Worm (Caenorhabditis elegans) whole organism, late embryonic: ENCODE measurements around the gene mog-5.
A peak's percentile ranks its signal among the peaks of the same experiment; 100 is the strongest.

ENCODE experiments used
- C38D4.7 ChIP-seq: fragments of 200-800 bp; sonication (Bioruptor generic); optimal IDR thresholded peaks from 2 replicates; lab custom pipeline; 2018; ENCODE audit warnings: mild to moderate bottlenecking, missing genetic modification characterization, moderate library complexity, missing compliant biosample characterization
- K09A11.1 ChIP-seq: sonication (generic microtip); optimal IDR thresholded peaks from 2 replicates; lab custom pipeline; 2017; ENCODE audit warnings: antibody characterized with exemption, mild to moderate bottlenecking, missing genetic modification characterization, missing compliant biosample characterization; ENCODE audit not compliant: insufficient read depth
- Y22D7AL.16 ChIP-seq: sonication (generic microtip); optimal IDR thresholded peaks from 2 replicates; lab custom pipeline; 2016; ENCODE audit warnings: missing genetic modification characterization, missing compliant biosample characterization
- ama-1 ChIP-seq: fragments of 150-350 bp; optimal IDR thresholded peaks from 2 replicates; lab custom pipeline; 2014
- ceh-19 ChIP-seq: fragments of 200-800 bp; sonication (Bioruptor generic); optimal IDR thresholded peaks from 2 replicates; lab custom pipeline; 2018; ENCODE audit warnings: mild to moderate bottlenecking, missing genetic modification characterization, missing compliant biosample characterization
- ceh-31 ChIP-seq: sonication (generic microtip); optimal IDR thresholded peaks from 2 replicates; lab custom pipeline; 2016; ENCODE audit warnings: missing genetic modification characterization, missing compliant biosample characterization
- ceh-34 ChIP-seq: sonication (generic microtip); optimal IDR thresholded peaks from 2 replicates; lab custom pipeline; 2016; ENCODE audit warnings: mild to moderate bottlenecking, missing genetic modification characterization, missing compliant biosample characterization
- ceh-45 ChIP-seq: fragments of 200-800 bp; sonication (Bioruptor generic); IDR thresholded peaks from 2 replicates; pipeline ENCODE4 v1.3.6; 2022; ENCODE audit warnings: missing genetic modification reagents, missing genetic modification characterization, missing compliant biosample characterization
- ceh-6 ChIP-seq: fragments of 200-800 bp; sonication (Bioruptor generic); optimal IDR thresholded peaks from 2 replicates; lab custom pipeline; 2018; ENCODE audit warnings: mild to moderate bottlenecking, missing genetic modification characterization, missing compliant biosample characterization
- che-1 ChIP-seq: sonication (generic microtip); optimal IDR thresholded peaks from 2 replicates; lab custom pipeline; 2016; ENCODE audit warnings: mild to moderate bottlenecking, missing genetic modification characterization, missing compliant biosample characterization
- dve-1 ChIP-seq: sonication (generic microtip); optimal IDR thresholded peaks from 2 replicates; lab custom pipeline; 2017; ENCODE audit warnings: antibody characterized with exemption, mild to moderate bottlenecking, missing genetic modification characterization, missing compliant biosample characterization
- elt-2 ChIP-seq: sonication (generic microtip); optimal IDR thresholded peaks from 2 replicates; lab custom pipeline; 2016; ENCODE audit warnings: missing genetic modification reagents, missing genetic modification characterization, missing compliant biosample characterization
- elt-4 ChIP-seq: sonication (generic microtip); optimal IDR thresholded peaks from 2 replicates; lab custom pipeline; 2016; ENCODE audit warnings: missing genetic modification characterization, missing compliant biosample characterization
- ets-4 ChIP-seq: sonication (generic microtip); optimal IDR thresholded peaks from 2 replicates; lab custom pipeline; 2016; ENCODE audit warnings: missing genetic modification characterization, missing compliant biosample characterization
- eyg-1 ChIP-seq: sonication (generic microtip); optimal IDR thresholded peaks from 2 replicates; lab custom pipeline; 2016; ENCODE audit warnings: missing genotype, missing genetic modification characterization, missing compliant biosample characterization
- fkh-10 ChIP-seq: fragments of 150-350 bp; optimal IDR thresholded peaks from 2 replicates; lab custom pipeline; 2014; ENCODE audit warnings: missing biosample characterization, missing genetic modification reagents, missing genetic modification characterization
- fkh-6 ChIP-seq: sonication (generic microtip); optimal IDR thresholded peaks from 2 replicates; lab custom pipeline; 2016; ENCODE audit warnings: missing genetic modification characterization, missing compliant biosample characterization
- gmeb-2 ChIP-seq: sonication (generic microtip); optimal IDR thresholded peaks from 2 replicates; lab custom pipeline; 2016; ENCODE audit warnings: missing genetic modification characterization, inconsistent platforms, missing compliant biosample characterization
- hlh-13 ChIP-seq: fragments of 200-800 bp; sonication (Bioruptor generic); optimal IDR thresholded peaks from 2 replicates; lab custom pipeline; 2018; ENCODE audit warnings: mild to moderate bottlenecking, missing genetic modification characterization, missing compliant biosample characterization
- hlh-15 ChIP-seq: sonication (generic microtip); optimal IDR thresholded peaks from 2 replicates; lab custom pipeline; 2016; ENCODE audit warnings: missing genetic modification characterization, missing compliant biosample characterization
- hlh-30 ChIP-seq: sonication (generic microtip); optimal IDR thresholded peaks from 2 replicates; lab custom pipeline; 2017; ENCODE audit warnings: antibody characterized with exemption, missing genetic modification characterization, missing compliant biosample characterization; ENCODE audit not compliant: insufficient read depth
- hlh-6 ChIP-seq: sonication (generic microtip); optimal IDR thresholded peaks from 2 replicates; lab custom pipeline; 2016; ENCODE audit warnings: missing genotype, missing genetic modification characterization, missing compliant biosample characterization
- madf-2 ChIP-seq: sonication (generic microtip); optimal IDR thresholded peaks from 2 replicates; lab custom pipeline; 2017; ENCODE audit warnings: missing genetic modification characterization, missing compliant biosample characterization
- mec-3 ChIP-seq: sonication (generic microtip); optimal IDR thresholded peaks from 2 replicates; lab custom pipeline; 2016; ENCODE audit warnings: borderline replicate concordance, missing genetic modification characterization, missing compliant biosample characterization
- nfya-1 ChIP-seq: sonication (generic microtip); optimal IDR thresholded peaks from 2 replicates; lab custom pipeline; 2017; ENCODE audit warnings: missing genetic modification characterization, mild to moderate bottlenecking, missing compliant biosample characterization, antibody characterized with exemption, moderate library complexity
- nhr-11 ChIP-seq: fragments of 150-350 bp; optimal IDR thresholded peaks from 2 replicates; lab custom pipeline; 2014; ENCODE audit warnings: missing biosample characterization, missing genetic modification characterization
- npax-4 ChIP-seq: sonication (generic microtip); optimal IDR thresholded peaks from 2 replicates; lab custom pipeline; 2016; ENCODE audit warnings: missing genetic modification characterization, missing compliant biosample characterization
- odd-2 ChIP-seq: sonication (generic microtip); optimal IDR thresholded peaks from 2 replicates; lab custom pipeline; 2017; ENCODE audit warnings: antibody characterized with exemption, mild to moderate bottlenecking, missing genetic modification characterization, missing compliant biosample characterization
- pax-1 ChIP-seq: fragments of 150-350 bp; optimal IDR thresholded peaks from 2 replicates; lab custom pipeline; 2014; ENCODE audit warnings: missing biosample characterization, missing genetic modification characterization
- pros-1 ChIP-seq: fragments of 150-350 bp; optimal IDR thresholded peaks from 2 replicates; lab custom pipeline; 2014; ENCODE audit warnings: missing biosample characterization, missing genetic modification reagents, missing genetic modification characterization
- ref-2 ChIP-seq: sonication (generic microtip); optimal IDR thresholded peaks from 2 replicates; lab custom pipeline; 2016; ENCODE audit warnings: missing genetic modification characterization, missing compliant biosample characterization
- sdc-2 ChIP-seq: sonication (generic microtip); optimal IDR thresholded peaks from 2 replicates; lab custom pipeline; 2016; ENCODE audit warnings: missing genotype, missing genetic modification characterization, missing compliant biosample characterization
- sox-4 ChIP-seq: sonication (generic microtip); optimal IDR thresholded peaks from 2 replicates; lab custom pipeline; 2017; ENCODE audit warnings: mild to moderate bottlenecking, missing genetic modification characterization, inconsistent platforms, missing compliant biosample characterization
- syd-9 ChIP-seq: sonication (generic microtip); optimal IDR thresholded peaks from 2 replicates; lab custom pipeline; 2016; ENCODE audit warnings: mild to moderate bottlenecking, missing genetic modification characterization, moderate library complexity, missing compliant biosample characterization
- tbx-2 ChIP-seq: sonication (generic microtip); optimal IDR thresholded peaks from 2 replicates; lab custom pipeline; 2016; ENCODE audit warnings: missing genetic modification characterization, missing compliant biosample characterization
- tbx-7 ChIP-seq: sonication (generic microtip); optimal IDR thresholded peaks from 2 replicates; lab custom pipeline; 2016; ENCODE audit warnings: missing genotype, missing genetic modification characterization, missing compliant biosample characterization
- ttx-3 ChIP-seq: sonication (generic microtip); optimal IDR thresholded peaks from 2 replicates; lab custom pipeline; 2016; ENCODE audit warnings: missing genetic modification reagents, missing genetic modification characterization, missing compliant biosample characterization
- unc-3 ChIP-seq, 2 experiments: fragments of 200-800 bp in 1 of 2; sonication (Bioruptor generic) in 1 of 2; sonication (generic microtip) in 1 of 2; conservative IDR thresholded peaks in 1 of 2; optimal IDR thresholded peaks in 1 of 2; 2 replicates each; pipeline versions ENCODE4 v1.3.6 to Lab custom; 2016 to 2022; ENCODE audit warnings: missing compliant biosample characterization in 2 of 2, missing genetic modification characterization in 2 of 2, missing genetic modification reagents in 1 of 2
- unc-42 ChIP-seq: sonication (generic microtip); optimal IDR thresholded peaks from 2 replicates; lab custom pipeline; 2016; ENCODE audit warnings: missing genotype, missing genetic modification characterization, missing compliant biosample characterization
- unc-55 ChIP-seq: sonication (generic microtip); optimal IDR thresholded peaks from 2 replicates; lab custom pipeline; 2017; ENCODE audit warnings: missing biosample characterization, missing genetic modification reagents, missing genetic modification characterization
- unc-86 ChIP-seq: sonication (generic microtip); optimal IDR thresholded peaks from 2 replicates; lab custom pipeline; 2016; ENCODE audit warnings: missing genetic modification characterization, missing compliant biosample characterization
- zip-5 ChIP-seq: sonication (generic microtip); optimal IDR thresholded peaks from 2 replicates; lab custom pipeline; 2016; ENCODE audit warnings: missing genetic modification characterization, missing compliant biosample characterization
- ztf-16 ChIP-seq: sonication (generic microtip); optimal IDR thresholded peaks from 2 replicates; lab custom pipeline; 2017; ENCODE audit warnings: missing genetic modification characterization, missing compliant biosample characterization

Gene mog-5

ce11 chrII:5389831-5390323, 9.5 kb upstream of the mog-5 start, which contains the start of gene ndx-6 (continued):
- TF ChIP-seq ceh-19 (peak; percentile 53), sdc-2 (tag; lab: Kevin White, UChicago) (peak; percentile 11), ref-2 (peak; percentile 55), che-1 (tag; lab: Kevin White, UChicago) (no peak), madf-2 (tag; lab: Kevin White, UChicago) (no peak), fkh-6 (tag; lab: Kevin White, UChicago) (peak; percentile 44), hlh-13 (GFP tag; lab: Kevin White, UChicago) (no peak), syd-9 (tag; lab: Kevin White, UChicago) (no peak), pros-1 (tag; lab: Kevin White, UChicago) (no peak), tbx-2 (tag; lab: Kevin White, UChicago) (peak; percentile 71), ceh-34 (peak; percentile 56), hlh-30 (no peak), ets-4 (tag; lab: Kevin White, UChicago) (peak; percentile 16), nhr-11 (tag; lab: Kevin White, UChicago) (no peak), pax-1 (tag; lab: Kevin White, UChicago) (no peak), C38D4.7 (GFP tag; lab: Kevin White, UChicago) (peak; percentile 16), dve-1 (tag; lab: Kevin White, UChicago) (peak; percentile 40), unc-3 (GFP tag; conservative IDR thresholded peaks at IDR 0.05; lab: Robert Waterston, UW) (no peak), unc-3 (tag; optimal IDR thresholded peaks at IDR 0.05; lab: Kevin White, UChicago) (peak; percentile 58), tbx-7 (no peak), hlh-6 (tag; lab: Kevin White, UChicago) (no peak), npax-4 (tag; lab: Kevin White, UChicago) (no peak), nfya-1 (tag; lab: Kevin White, UChicago) (peak; percentile 70), elt-4 (tag; lab: Kevin White, UChicago) (no peak)

- peak; percentile 2 for TF ChIP-seq elt-2 (tag; lab: Kevin White, UChicago)
- no peak for TF ChIP-seq ceh-45
- no peak for TF ChIP-seq unc-55 (GFP tag; lab: Kevin White, UChicago)
These were observed 7.9 kb upstream of the mog-5 start for ce11 chrII:5391447-5391846.

- TF ChIP-seq ceh-34 (no peak), unc-3 (GFP tag; conservative IDR thresholded peaks at IDR 0.05; lab: Robert Waterston, UW) (no peak), unc-3 (tag; optimal IDR thresholded peaks at IDR 0.05; lab: Kevin White, UChicago) (no peak), pax-1 (tag; lab: Kevin White, UChicago) (no peak), ttx-3 (no peak), sox-4 (tag; lab: Kevin White, UChicago) (no peak), ama-1 (lab: Kevin White, UChicago) (no peak), ceh-6 (GFP tag; lab: Kevin White, UChicago) (no peak), che-1 (tag; lab: Kevin White, UChicago) (no peak), K09A11.1 (tag; lab: Kevin White, UChicago) (no peak), fkh-10 (GFP tag; lab: Kevin White, UChicago) (no peak), hlh-15 (no peak), unc-42 (tag; lab: Kevin White, UChicago) (no peak), eyg-1 (no peak)
These were observed 6.2 kb upstream of the mog-5 start, which contains the start of gene brap-2 for ce11 chrII:5393090-5393489. brap-2 (minus strand) TSS chrII:5393190.

ce11 chrII:5395594-5395993, 3.7 kb upstream of the mog-5 start, which contains the start of gene pink-1:
pink-1 (minus strand) TSS chrII:5395694.
- TF ChIP-seq K09A11.1 (tag; lab: Kevin White, UChicago), result no peak
- TF ChIP-seq Y22D7AL.16 (tag; lab: Kevin White, UChicago), result no peak
- no peak for TF ChIP-seq pros-1 (tag; lab: Kevin White, UChicago)
- no peak for TF ChIP-seq hlh-30
- no peak for TF ChIP-seq madf-2 (tag; lab: Kevin White, UChicago)
- no peak for TF ChIP-seq nfya-1 (tag; lab: Kevin White, UChicago)
- TF ChIP-seq mec-3 (tag; lab: Kevin White, UChicago), result no peak
- TF ChIP-seq unc-86, result no peak
- no peak for TF ChIP-seq unc-3 (GFP tag; conservative IDR thresholded peaks at IDR 0.05; lab: Robert Waterston, UW)
- no peak for TF ChIP-seq unc-3 (tag; optimal IDR thresholded peaks at IDR 0.05; lab: Kevin White, UChicago)
- TF ChIP-seq gmeb-2, result no peak
- TF ChIP-seq zip-5 (tag; lab: Kevin White, UChicago), result no peak
- no peak for TF ChIP-seq odd-2 (tag; lab: Kevin White, UChicago)
- no peak for TF ChIP-seq unc-42 (tag; lab: Kevin White, UChicago)
- TF ChIP-seq ztf-16 (tag; lab: Kevin White, UChicago), result no peak
- TF ChIP-seq sdc-2 (tag; lab: Kevin White, UChicago), result no peak
- TF ChIP-seq ceh-31, result no peak
- TF ChIP-seq fkh-6 (tag; lab: Kevin White, UChicago), result no peak
- TF ChIP-seq hlh-13 (GFP tag; lab: Kevin White, UChicago), result no peak
- TF ChIP-seq, all 69 proteins: peak for 0
